Worm (Caenorhabditis elegans) whole organism, mixed stage, embryonic: ENCODE data around the gene math-33.

Experiments
- M03D4.4 ChIP-seq: sonication (generic microtip); optimal IDR thresholded peaks from 2 replicates; lab custom pipeline; 2017; ENCODE audit warnings: mild to moderate bottlenecking, missing genetic modification characterization, missing compliant biosample characterization
- bed-3 ChIP-seq: fragments of 200-800 bp; sonication (Bioruptor generic); optimal IDR thresholded peaks from 3 replicates; lab custom pipeline; 2018; ENCODE audit warnings: mild to moderate bottlenecking, missing genetic modification characterization, moderate library complexity, missing compliant biosample characterization
- blmp-1 ChIP-seq: fragments of 150-350 bp; optimal IDR thresholded peaks from 2 replicates; lab custom pipeline; 2014; ENCODE audit warnings: missing biosample characterization, missing genetic modification characterization
- ceh-39 ChIP-seq: fragments of 150-350 bp; optimal IDR thresholded peaks from 2 replicates; lab custom pipeline; 2014; ENCODE audit warnings: missing biosample characterization, missing genetic modification characterization
- ceh-43 ChIP-seq: fragments of 200-800 bp; sonication (Bioruptor generic); optimal IDR thresholded peaks from 2 replicates; lab custom pipeline; 2018; ENCODE audit warnings: mild to moderate bottlenecking, missing genetic modification characterization, moderate library complexity, missing compliant biosample characterization
- ces-1 ChIP-seq: fragments of 150-350 bp; optimal IDR thresholded peaks from 2 replicates; lab custom pipeline; 2014; ENCODE audit warnings: missing biosample characterization, missing genetic modification reagents, missing genetic modification characterization
- cnd-1 ChIP-seq: fragments of 200-800 bp; sonication (Bioruptor generic); optimal IDR thresholded peaks from 2 replicates; lab custom pipeline; 2018; ENCODE audit warnings: mild to moderate bottlenecking, missing genetic modification characterization, missing compliant biosample characterization
- elt-1 ChIP-seq: sonication (generic microtip); optimal IDR thresholded peaks from 2 replicates; lab custom pipeline; 2017; ENCODE audit warnings: missing genetic modification characterization, mild to moderate bottlenecking, missing compliant biosample characterization, antibody characterized with exemption, moderate library complexity, borderline replicate concordance; ENCODE audit not compliant: insufficient read depth
- elt-3 ChIP-seq: fragments of 150-350 bp; optimal IDR thresholded peaks from 2 replicates; lab custom pipeline; 2014; ENCODE audit warnings: missing biosample characterization, missing genetic modification characterization
- ham-2 ChIP-seq: fragments of 200-800 bp; sonication (Bioruptor generic); optimal IDR thresholded peaks from 2 replicates; lab custom pipeline; 2018; ENCODE audit warnings: mild to moderate bottlenecking, missing genetic modification characterization, missing compliant biosample characterization
- hlh-1 ChIP-seq: fragments of 150-350 bp; optimal IDR thresholded peaks from 2 replicates; lab custom pipeline; 2014; ENCODE audit warnings: missing biosample characterization, missing genetic modification reagents, missing genetic modification characterization
- lin-32 ChIP-seq: fragments of 200-800 bp; sonication (Bioruptor generic); optimal IDR thresholded peaks from 2 replicates; lab custom pipeline; 2018; ENCODE audit warnings: mild to moderate bottlenecking, missing genetic modification characterization, missing compliant biosample characterization
- lsy-2 ChIP-seq: fragments of 150-350 bp; optimal IDR thresholded peaks from 2 replicates; lab custom pipeline; 2014; ENCODE audit warnings: missing biosample characterization, missing genetic modification characterization
- mep-1 ChIP-seq: fragments of 150-350 bp; optimal IDR thresholded peaks from 2 replicates; lab custom pipeline; 2017; ENCODE audit warnings: missing biosample characterization, missing genetic modification reagents, missing genetic modification characterization, inconsistent platforms
- mls-2 ChIP-seq: sonication (generic microtip); optimal IDR thresholded peaks from 2 replicates; lab custom pipeline; 2016; ENCODE audit warnings: mild to moderate bottlenecking, missing genetic modification characterization, moderate library complexity, missing compliant biosample characterization
- nhr-2 ChIP-seq: fragments of 150-350 bp; optimal IDR thresholded peaks from 2 replicates; lab custom pipeline; 2014; ENCODE audit warnings: missing biosample characterization, missing genetic modification characterization
- nhr-237 ChIP-seq: fragments of 150-350 bp; optimal IDR thresholded peaks from 2 replicates; lab custom pipeline; 2014; ENCODE audit warnings: missing biosample characterization, missing genetic modification characterization
- nhr-28 ChIP-seq: fragments of 150-350 bp; optimal IDR thresholded peaks from 2 replicates; lab custom pipeline; 2014; ENCODE audit warnings: missing biosample characterization, missing genetic modification characterization
- nhr-76 ChIP-seq: sonication (generic microtip); optimal IDR thresholded peaks from 2 replicates; lab custom pipeline; 2017; ENCODE audit warnings: missing biosample characterization, missing genetic modification characterization
- snpc-4 ChIP-seq: fragments of 150-350 bp; optimal IDR thresholded peaks from 2 replicates; lab custom pipeline; 2014; ENCODE audit warnings: missing biosample characterization, missing genetic modification characterization
- sptf-1 ChIP-seq: sonication (generic microtip); optimal IDR thresholded peaks from 2 replicates; lab custom pipeline; 2017; ENCODE audit warnings: mild to moderate bottlenecking, missing genetic modification characterization, moderate library complexity, missing compliant biosample characterization
- tbx-8 ChIP-seq: fragments of 200-800 bp; sonication (Bioruptor generic); optimal IDR thresholded peaks from 2 replicates; lab custom pipeline; 2018; ENCODE audit warnings: mild to moderate bottlenecking, missing genetic modification characterization, moderate library complexity, missing compliant biosample characterization
- unc-120 ChIP-seq: sonication (generic microtip); optimal IDR thresholded peaks from 2 replicates; lab custom pipeline; 2017; ENCODE audit warnings: missing genetic modification characterization, missing compliant biosample characterization; ENCODE audit not compliant: poor library complexity, severe bottlenecking
- unc-39 ChIP-seq: fragments of 150-350 bp; optimal IDR thresholded peaks from 2 replicates; lab custom pipeline; 2014; ENCODE audit warnings: missing biosample characterization, missing genetic modification characterization
- unc-62 ChIP-seq: fragments of 150-350 bp; optimal IDR thresholded peaks from 2 replicates; lab custom pipeline; 2014; ENCODE audit warnings: missing biosample characterization, missing genetic modification reagents, missing genetic modification characterization
- zip-8 ChIP-seq: fragments of 150-350 bp; optimal IDR thresholded peaks from 2 replicates; lab custom pipeline; 2014; ENCODE audit warnings: missing biosample characterization, missing genetic modification characterization
- ztf-11 ChIP-seq: fragments of 150-350 bp; optimal IDR thresholded peaks from 2 replicates; lab custom pipeline; 2014; ENCODE audit warnings: missing biosample characterization, missing genetic modification characterization

The math-33 gene

ce11 chrV:11141179-11141578 lies 27.5 kb downstream of the math-33 start, which contains the start of gene folt-1:
Gene folt-1, plus strand, starts transcription at chrV:11141479.
- TF ChIP-seq ceh-43 (GFP tag; lab: Kevin White, UChicago) (no peak), bed-3 (no peak), zip-8 (tag; lab: Kevin White, UChicago) (no peak), nhr-76 (tag; lab: Kevin White, UChicago) (no peak), mep-1 (tag; lab: Kevin White, UChicago) (no peak), M03D4.4 (tag; lab: Kevin White, UChicago) (no peak), unc-120 (tag; lab: Kevin White, UChicago) (no peak), nhr-237 (tag; lab: Kevin White, UChicago) (no peak), nhr-28 (tag; lab: Kevin White, UChicago) (no peak), lin-32 (GFP tag; lab: Kevin White, UChicago) (no peak), unc-39 (tag; lab: Kevin White, UChicago) (no peak), elt-3 (tag; lab: Kevin White, UChicago) (no peak), ztf-11 (tag; lab: Kevin White, UChicago) (no peak)
- TF ChIP-seq, all 35 proteins: peak for 0

- no peak for TF ChIP-seq blmp-1 (tag; lab: Kevin White, UChicago)
- TF ChIP-seq unc-39 (tag; lab: Kevin White, UChicago): no peak
- TF ChIP-seq cnd-1 (tag; lab: Kevin White, UChicago): no peak
- TF ChIP-seq elt-1: no peak
- no peak for TF ChIP-seq sptf-1
- TF ChIP-seq snpc-4 (tag; lab: Kevin White, UChicago): no peak
- no peak for TF ChIP-seq tbx-8 (GFP tag; lab: Kevin White, UChicago)
- TF ChIP-seq ceh-39 (tag; lab: Kevin White, UChicago): no peak
- no peak for TF ChIP-seq mep-1 (tag; lab: Kevin White, UChicago)
- TF ChIP-seq unc-120 (tag; lab: Kevin White, UChicago): no peak
- TF ChIP-seq lsy-2 (tag; lab: Kevin White, UChicago): no peak
- no peak for TF ChIP-seq unc-62
- TF ChIP-seq, all 35 proteins: peak for 0
Measured at ce11 chrV:11144694-11145093, 31.0 kb downstream of the math-33 start, which contains the start of gene C06H2.7. Gene C06H2.7, minus strand, starts transcription at chrV:11144794.

- TF ChIP-seq ztf-11 (tag; lab: Kevin White, UChicago): no peak
- no peak for TF ChIP-seq ceh-39 (tag; lab: Kevin White, UChicago)
- TF ChIP-seq sptf-1: no peak
- TF ChIP-seq mls-2: no peak
- no peak for TF ChIP-seq ham-2
- TF ChIP-seq, all 35 proteins: peak for 0
Measured at ce11 chrV:11146958-11147779, 33.5 kb downstream of the math-33 start, which contains the start of the genes T19C4.24 and nlp-33. Gene T19C4.24, minus strand, starts transcription at chrV:11147008. Gene nlp-33, plus strand, starts transcription at chrV:11147346.

ce11 chrV:11147780-11148144 lies 34.1 kb downstream of the math-33 start:
- TF ChIP-seq nhr-237 (tag; lab: Kevin White, UChicago) (peak; percentile 16), ceh-39 (tag; lab: Kevin White, UChicago) (no peak)

- TF ChIP-seq unc-39 (tag; lab: Kevin White, UChicago) (no peak), mls-2 (no peak), hlh-1 (tag; lab: Kevin White, UChicago) (no peak), snpc-4 (tag; lab: Kevin White, UChicago) (no peak), blmp-1 (tag; lab: Kevin White, UChicago) (peak; percentile 22)
Measured at ce11 chrV:11148971-11149370, 35.3 kb downstream of the math-33 start.

ce11 chrV:11149405-11149804 lies 35.7 kb downstream of the math-33 start, which contains the start of gene T19C4.1:
Gene T19C4.1, plus strand, starts transcription at chrV:11149705.
- no peak for TF ChIP-seq ces-1 (GFP tag; lab: Kevin White, UChicago)
- TF ChIP-seq lsy-2 (tag; lab: Kevin White, UChicago): no peak
- TF ChIP-seq M03D4.4 (tag; lab: Kevin White, UChicago): no peak
- TF ChIP-seq nhr-76 (tag; lab: Kevin White, UChicago): no peak
- no peak for TF ChIP-seq nhr-2 (tag; lab: Kevin White, UChicago)
- TF ChIP-seq ztf-11 (tag; lab: Kevin White, UChicago): no peak
- TF ChIP-seq hlh-1 (tag; lab: Kevin White, UChicago): no peak
